Worm (Caenorhabditis elegans): ENCODE data around the gene Y34B4A.2.

Gene Y34B4A.2

ce11 chrX:5275209-5275608 lies 4.1 kb upstream of the Y34B4A.2 start, which contains the start of gene hst-6:
hst-6 (plus strand) TSS chrX:5275561.
- TF ChIP-seq F16B12.6 (tag; optimal IDR thresholded peaks at IDR 0.05) (peak; percentile 8), fkh-8 (tag; optimal IDR thresholded peaks at IDR 0.05) (peak; percentile 19), nhr-90 (tag; optimal IDR thresholded peaks at IDR 0.05; ENCODE audit: poor library complexity) (peak; percentile 49), fos-1 (tag; optimal IDR thresholded peaks at IDR 0.05) (peak; percentile 28), hlh-4 (tag; optimal IDR thresholded peaks at IDR 0.05) (no peak), hpl-2 (GFP tag; optimal IDR thresholded peaks at IDR 0.05) (no peak), dpl-1 (GFP tag; optimal IDR thresholded peaks at IDR 0.05) (peak in 2 of 3 experiments; percentile 16 to 35), mdl-1 (tag; optimal IDR thresholded peaks at IDR 0.05) (no peak), efl-1 (optimal IDR thresholded peaks at IDR 0.05) (peak; percentile 28 to 43), efl-1 (GFP tag; optimal IDR thresholded peaks at IDR 0.05 in 1 of 2) (peak; percentile 22 to 82), blmp-1 (tag; optimal IDR thresholded peaks at IDR 0.05) (peak; percentile 53), alr-1 (tag; optimal IDR thresholded peaks at IDR 0.05; ENCODE audit: borderline replicate concordance) (no peak), tbx-2 (tag; optimal IDR thresholded peaks at IDR 0.05) (peak; percentile 54), nhr-76 (tag; optimal IDR thresholded peaks at IDR 0.05) (no peak), C16A3.4 (tag; optimal IDR thresholded peaks at IDR 0.05) (peak; percentile 74), mab-9 (GFP tag; IDR thresholded peaks at IDR 0.05) (no peak), unc-98 (GFP tag; IDR thresholded peaks at IDR 0.05) (no peak), lir-3 (tag; optimal IDR thresholded peaks at IDR 0.05; ENCODE audit: poor library complexity) (no peak), elt-2 (tag; optimal IDR thresholded peaks at IDR 0.05) (no peak), fkh-4 (tag; optimal IDR thresholded peaks at IDR 0.05; ENCODE audit: borderline replicate concordance) (no peak), nhr-28 (tag; optimal IDR thresholded peaks at IDR 0.05) (no peak), dsc-1 (tag; optimal IDR thresholded peaks at IDR 0.05) (peak; percentile 40), xbp-1 (tag; optimal IDR thresholded peaks at IDR 0.05) (peak; percentile 65), pax-3 (tag; optimal IDR thresholded peaks at IDR 0.05) (no peak), sox-4 (tag; optimal IDR thresholded peaks at IDR 0.05) (no peak), aly-2 (tag; optimal IDR thresholded peaks at IDR 0.05) (no peak), nhr-77 (tag; optimal IDR thresholded peaks at IDR 0.05) (no peak), skn-1 (tag; optimal IDR thresholded peaks at IDR 0.05) (peak; percentile 62), lin-15B (tag; optimal IDR thresholded peaks at IDR 0.05) (peak; percentile 33), nhr-47 (tag; optimal IDR thresholded peaks at IDR 0.05) (peak; percentile 65), irx-1 (tag; optimal IDR thresholded peaks at IDR 0.05) (no peak), jun-1 (tag; optimal IDR thresholded peaks at IDR 0.05) (peak; percentile 20), lin-14 (GFP tag; optimal IDR thresholded peaks at IDR 0.05) (peak; percentile 92), ceh-8 (GFP tag; optimal IDR thresholded peaks at IDR 0.05) (no peak), rnt-1 (tag; optimal IDR thresholded peaks at IDR 0.05) (peak; percentile 56), mep-1 (tag; optimal IDR thresholded peaks at IDR 0.05) (peak; percentile 66), ceh-88 (GFP tag; IDR thresholded peaks at IDR 0.05) (no peak), lsy-2 (tag; optimal IDR thresholded peaks at IDR 0.05) (peak; percentile 45 to 52), unc-86 (tag; optimal IDR thresholded peaks at IDR 0.05) (peak; percentile 47), snpc-4 (tag; optimal IDR thresholded peaks at IDR 0.05) (peak; percentile 37), efl-3 (GFP tag; optimal IDR thresholded peaks at IDR 0.05) (no peak), fkh-10 (GFP tag; optimal IDR thresholded peaks at IDR 0.05) (no peak), lin-39 (tag; optimal IDR thresholded peaks at IDR 0.05) (no peak), egl-13 (tag; optimal IDR thresholded peaks at IDR 0.05) (peak; percentile 43), egl-27 (tag; optimal IDR thresholded peaks at IDR 0.05) (no peak), nhr-85 (tag) (peak; percentile 51), ama-1 (optimal IDR thresholded peaks at IDR 0.05) (no peak), unc-130 (tag; optimal IDR thresholded peaks at IDR 0.05) (peak; percentile 70), nhr-19 (GFP tag; conservative IDR thresholded peaks at IDR 0.05) (peak; percentile 37), snu-23 (GFP tag; optimal IDR thresholded peaks at IDR 0.05) (peak; percentile 69), nhr-71 (tag; optimal IDR thresholded peaks at IDR 0.05) (peak; percentile 67), tlp-1 (tag; optimal IDR thresholded peaks at IDR 0.05) (no peak), isw-1 (GFP tag; IDR thresholded peaks at IDR 0.05) (no peak), nhr-20 (tag; optimal IDR thresholded peaks at IDR 0.05) (peak; percentile 67)

Measured in whole organism, L1 larva.